Fruit fly (Drosophila melanogaster) whole organism, embryonic: ENCODE measurements around the gene CG5021.
A peak's percentile ranks its signal among the peaks of the same experiment; 100 is the strongest.

ENCODE experiments used
- ATbp ChIP-seq: fragments of 200-800 bp; sonication (Bioruptor generic); optimal IDR thresholded peaks from 2 replicates; lab custom pipeline; 2017; ENCODE audit warnings: missing biosample characterization, mild to moderate bottlenecking, missing genetic modification characterization, missing genetic modification reagents
- Ada2b ChIP-seq: fragments of 200-800 bp; sonication (Bioruptor generic); IDR thresholded peaks from 2 replicates; pipeline ENCODE4 v1.3.6; 2022; ENCODE audit warnings: missing biosample characterization, missing genetic modification characterization
- Atf-2 ChIP-seq: fragments of 200-800 bp; sonication (Bioruptor generic); optimal IDR thresholded peaks from 2 replicates; lab custom pipeline; 2016; ENCODE audit warnings: missing biosample characterization, missing genetic modification characterization
- Atf3 ChIP-seq: fragments of 200-800 bp; sonication (Bioruptor generic); optimal IDR thresholded peaks from 3 replicates; lab custom pipeline; 2016; ENCODE audit warnings: missing biosample characterization, missing genetic modification characterization
- BEAF-32 ChIP-seq: fragments of 200-800 bp; sonication (Bioruptor generic); optimal IDR thresholded peaks from 3 replicates; lab custom pipeline; 2017; ENCODE audit warnings: missing biosample characterization, missing genetic modification characterization, mild to moderate bottlenecking, moderate library complexity, missing genetic modification reagents
- CG10147 ChIP-seq: fragments of 200-800 bp; sonication (Bioruptor generic); optimal IDR thresholded peaks from 2 replicates; lab custom pipeline; 2019; ENCODE audit warnings: missing biosample characterization, mild to moderate bottlenecking, missing genetic modification characterization, moderate library complexity
- CG10366 ChIP-seq: fragments of 200-800 bp; sonication (Bioruptor generic); IDR thresholded peaks from 2 replicates; pipeline ENCODE4 v1.3.6; 2022; ENCODE audit warnings: missing biosample characterization, missing genetic modification characterization
- CG10654 ChIP-seq: fragments of 200-800 bp; sonication (Bioruptor generic); optimal IDR thresholded peaks from 2 replicates; lab custom pipeline; 2016; ENCODE audit warnings: missing biosample characterization, missing genetic modification characterization
- CG11247 ChIP-seq: fragments of 200-800 bp; sonication (Bioruptor generic); IDR thresholded peaks from 2 replicates; pipeline ENCODE4 v1.3.6; 2022; ENCODE audit warnings: missing biosample characterization, missing genetic modification characterization
- CG13624 ChIP-seq: fragments of 200-800 bp; sonication (Bioruptor generic); optimal IDR thresholded peaks from 2 replicates; lab custom pipeline; 2016; ENCODE audit warnings: missing biosample characterization, missing genetic modification characterization
- CG1647 ChIP-seq: fragments of 200-800 bp; sonication (Bioruptor generic); optimal IDR thresholded peaks from 3 replicates; lab custom pipeline; 2016; ENCODE audit warnings: missing biosample characterization, missing genetic modification characterization
- CG1832 ChIP-seq: fragments of 200-800 bp; sonication (Bioruptor generic); optimal IDR thresholded peaks from 2 replicates; lab custom pipeline; 2017; ENCODE audit warnings: missing biosample characterization, mild to moderate bottlenecking, missing genetic modification characterization, inconsistent platforms
- CG2116 ChIP-seq: fragments of 200-800 bp; sonication (Bioruptor generic); optimal IDR thresholded peaks from 3 replicates; lab custom pipeline; 2018; ENCODE audit warnings: missing biosample characterization, mild to moderate bottlenecking, missing genetic modification characterization
- CG3281 ChIP-seq: fragments of 200-800 bp; sonication (Bioruptor generic); optimal IDR thresholded peaks from 3 replicates; lab custom pipeline; 2017; ENCODE audit warnings: missing biosample characterization, mild to moderate bottlenecking, missing genetic modification characterization
- CG6683 ChIP-seq: fragments of 200-800 bp; sonication (Bioruptor generic); optimal IDR thresholded peaks from 2 replicates; lab custom pipeline; 2017; ENCODE audit warnings: missing biosample characterization, mild to moderate bottlenecking, missing genetic modification characterization, missing genetic modification reagents
- CG7271 ChIP-seq: fragments of 200-800 bp; sonication (Bioruptor generic); optimal IDR thresholded peaks from 2 replicates; lab custom pipeline; 2018; ENCODE audit warnings: missing biosample characterization, mild to moderate bottlenecking, missing genetic modification characterization, moderate library complexity
- CG8924 ChIP-seq: fragments of 200-800 bp; optimal IDR thresholded peaks from 3 replicates; lab custom pipeline; 2019; ENCODE audit warnings: missing biosample characterization, mild to moderate bottlenecking, missing genetic modification characterization, moderate library complexity
- CG9437 ChIP-seq: fragments of 200-800 bp; sonication (Bioruptor generic); optimal IDR thresholded peaks from 2 replicates; lab custom pipeline; 2018; ENCODE audit warnings: missing biosample characterization, mild to moderate bottlenecking, missing genetic modification characterization
- Camta ChIP-seq: fragments of 200-800 bp; sonication (Bioruptor generic); optimal IDR thresholded peaks from 2 replicates; lab custom pipeline; 2016; ENCODE audit warnings: missing biosample characterization, missing genetic modification characterization
- Dbx ChIP-seq: fragments of 200-800 bp; sonication (Bioruptor generic); IDR thresholded peaks from 3 replicates; pipeline ENCODE4 v1.3.6; 2022; ENCODE audit warnings: missing biosample characterization, missing genetic modification characterization
- HHEX ChIP-seq: fragments of 200-800 bp; sonication (Bioruptor generic); optimal IDR thresholded peaks from 3 replicates; lab custom pipeline; 2017; ENCODE audit warnings: missing biosample characterization, mild to moderate bottlenecking, missing genetic modification characterization, missing genetic modification reagents
- HLH4C ChIP-seq: fragments of 200-800 bp; sonication (Bioruptor generic); IDR thresholded peaks from 3 replicates; pipeline ENCODE4 v1.3.6; 2022; ENCODE audit warnings: missing biosample characterization, missing genetic modification characterization; ENCODE audit not compliant: partially characterized antibody
- HmgD ChIP-seq: fragments of 200-800 bp; sonication (Bioruptor generic); optimal IDR thresholded peaks from 3 replicates; lab custom pipeline; 2016; ENCODE audit warnings: missing biosample characterization, missing genetic modification characterization
- Lim3 ChIP-seq: fragments of 200-800 bp; sonication (Bioruptor generic); IDR thresholded peaks from 2 replicates; pipeline ENCODE4 v1.3.6; 2022; ENCODE audit warnings: missing biosample characterization, missing genetic modification characterization
- Lpt ChIP-seq: fragments of >200 bp; optimal IDR thresholded peaks from 2 replicates; lab custom pipeline; 2018; ENCODE audit warnings: missing biosample characterization, missing genetic modification characterization
- MESR4 ChIP-seq: fragments of 200-800 bp; sonication (Bioruptor generic); optimal IDR thresholded peaks from 2 replicates; lab custom pipeline; 2018; ENCODE audit warnings: missing biosample characterization, mild to moderate bottlenecking, missing genetic modification characterization, moderate library complexity
- NfI ChIP-seq: fragments of 200-800 bp; sonication (Bioruptor generic); optimal IDR thresholded peaks from 3 replicates; lab custom pipeline; 2018; ENCODE audit warnings: missing biosample characterization, mild to moderate bottlenecking, missing genetic modification characterization, moderate library complexity
- Scr ChIP-seq: fragments of 200-800 bp; sonication (Bioruptor generic); IDR thresholded peaks from 2 replicates; pipeline ENCODE4 v1.3.6; 2022; ENCODE audit warnings: missing biosample characterization, missing genetic modification characterization; ENCODE audit not compliant: partially characterized antibody
- Sox102F ChIP-seq: fragments of 200-800 bp; sonication (Bioruptor generic); optimal IDR thresholded peaks from 2 replicates; lab custom pipeline; 2018; ENCODE audit warnings: missing biosample characterization, mild to moderate bottlenecking, missing genetic modification characterization, moderate library complexity
- Usf ChIP-seq: fragments of 200-800 bp; sonication (Bioruptor generic); optimal IDR thresholded peaks from 2 replicates; lab custom pipeline; 2017; ENCODE audit warnings: missing genotype, missing biosample characterization, missing genetic modification characterization
- Xbp1 ChIP-seq: fragments of 200-800 bp; sonication (Bioruptor generic); optimal IDR thresholded peaks from 3 replicates; lab custom pipeline; 2016; ENCODE audit warnings: missing biosample characterization, mild to moderate bottlenecking, missing genetic modification characterization
- ap ChIP-seq: fragments of 200-800 bp; sonication (Bioruptor generic); IDR thresholded peaks from 2 replicates; pipeline ENCODE4 v1.3.6; 2022; ENCODE audit warnings: missing biosample characterization, missing genetic modification characterization
- ase ChIP-seq: fragments of 200-800 bp; sonication (Bioruptor generic); IDR thresholded peaks from 3 replicates; pipeline ENCODE4 v1.3.6; 2022; ENCODE audit warnings: missing biosample characterization, missing genetic modification characterization
- az2 ChIP-seq: fragments of 200-800 bp; sonication (Bioruptor generic); optimal IDR thresholded peaks from 3 replicates; lab custom pipeline; 2016; ENCODE audit warnings: missing biosample characterization, missing genetic modification characterization
- caup ChIP-seq: fragments of 200-800 bp; sonication (Bioruptor generic); optimal IDR thresholded peaks from 3 replicates; lab custom pipeline; 2017; ENCODE audit warnings: missing biosample characterization, mild to moderate bottlenecking, missing genetic modification characterization, moderate library complexity; ENCODE audit not compliant: severe bottlenecking
- chm ChIP-seq: fragments of 200-800 bp; sonication (Bioruptor generic); IDR thresholded peaks from 2 replicates; pipeline ENCODE4 v1.3.6; 2022; ENCODE audit warnings: missing biosample characterization, missing genetic modification characterization
- dan ChIP-seq: fragments of 200-800 bp; sonication (Bioruptor generic); IDR thresholded peaks from 2 replicates; pipeline ENCODE4 v1.3.6; 2022; ENCODE audit warnings: missing biosample characterization, missing genetic modification characterization
- dysf ChIP-seq: fragments of 200-800 bp; sonication (Bioruptor generic); IDR thresholded peaks from 3 replicates; pipeline ENCODE4 v1.3.6; 2022; ENCODE audit warnings: missing biosample characterization, missing genetic modification characterization
- gce ChIP-seq: fragments of 200-800 bp; sonication (Bioruptor generic); IDR thresholded peaks from 3 replicates; pipeline ENCODE4 v1.3.6; 2022; ENCODE audit warnings: missing biosample characterization, missing genetic modification characterization
- inv ChIP-seq: fragments of 200-800 bp; sonication (Bioruptor generic); IDR thresholded peaks from 2 replicates; pipeline ENCODE4 v1.3.6; 2022; ENCODE audit warnings: missing biosample characterization, missing genetic modification characterization; ENCODE audit not compliant: partially characterized antibody
- lbe ChIP-seq: fragments of 200-800 bp; sonication (Bioruptor generic); optimal IDR thresholded peaks from 2 replicates; lab custom pipeline; 2016; ENCODE audit warnings: missing biosample characterization, mild to moderate bottlenecking, missing genetic modification characterization
- lov ChIP-seq, 2 experiments: fragments of 200-800 bp in 1 of 2; fragments of >200 bp in 1 of 2; sonication (Bioruptor generic) in 1 of 2; IDR thresholded peaks in 1 of 2; optimal IDR thresholded peaks in 1 of 2; 2 replicates in 1 of 2; 3 replicates in 1 of 2; pipeline versions ENCODE4 v1.3.6 to Lab custom; 2017 to 2022; ENCODE audit warnings: missing biosample characterization in 1 of 2, missing genetic modification characterization in 1 of 2
- onecut ChIP-seq: fragments of 200-800 bp; sonication (Bioruptor generic); IDR thresholded peaks from 2 replicates; pipeline ENCODE4 v1.3.6; 2022; ENCODE audit warnings: missing biosample characterization, missing genetic modification characterization
- otp ChIP-seq: fragments of 200-800 bp; sonication (Bioruptor generic); IDR thresholded peaks from 3 replicates; pipeline ENCODE4, ENCODE4 v1.3.6; 2022; ENCODE audit warnings: missing biosample characterization, missing genetic modification characterization
- pan ChIP-seq, 4 experiments: fragments of >200 bp in 3 of 4; fragments of 200-800 bp in 1 of 4; sonication (Bioruptor generic) in 1 of 4; optimal IDR thresholded peaks in 3 of 4; IDR thresholded peaks in 1 of 4; 2 replicates each; pipeline versions ENCODE4 v1.3.6 to Lab custom; 2017 to 2022; ENCODE audit warnings: missing biosample characterization in 2 of 4, missing genetic modification characterization in 2 of 4, mixed read lengths in 1 of 4
- pita ChIP-seq: fragments of 200-800 bp; sonication (Bioruptor generic); optimal IDR thresholded peaks from 2 replicates; lab custom pipeline; 2017; ENCODE audit warnings: missing biosample characterization, mild to moderate bottlenecking, missing genetic modification characterization
- shn ChIP-seq: fragments of 200-800 bp; sonication (Bioruptor generic); optimal IDR thresholded peaks from 3 replicates; lab custom pipeline; 2016; ENCODE audit warnings: missing biosample characterization, missing genetic modification characterization
- sr ChIP-seq: fragments of 200-800 bp; sonication (Bioruptor generic); IDR thresholded peaks from 3 replicates; pipeline ENCODE4 v1.3.6; 2022; ENCODE audit warnings: missing biosample characterization, missing genetic modification characterization
- sug ChIP-seq: fragments of 200-800 bp; optimal IDR thresholded peaks from 2 replicates; lab custom pipeline; 2019; ENCODE audit warnings: missing biosample characterization, mild to moderate bottlenecking, missing genetic modification characterization, moderate library complexity
- yki ChIP-seq: fragments of >200 bp; optimal IDR thresholded peaks from 3 replicates; lab custom pipeline; 2018

Gene CG5021

dm6 chr3L:8920710-8921109, 45.9 kb upstream of the CG5021 start (continued):
- TF ChIP-seq Sox102F (GFP tag; lab: Kevin White, UChicago) (peak; percentile 85), CG2116 (GFP tag; lab: Kevin White, UChicago) (peak; percentile 13), Atf-2 (GFP tag; lab: Kevin White, UChicago) (no peak), sr (GFP tag; lab: Robert Waterston, UW) (no peak), CG10147 (GFP tag; lab: Kevin White, UChicago) (peak; percentile 74), ase (GFP tag; lab: Robert Waterston, UW) (peak; percentile 51; the same call in 1 of the 3 replicates), HLH4C (GFP tag; lab: Robert Waterston, UW) (no peak), caup (GFP tag; lab: Kevin White, UChicago) (peak; percentile 67), lbe (GFP tag; lab: Kevin White, UChicago) (no peak), onecut (GFP tag; lab: Robert Waterston, UW) (peak; percentile 53), HmgD (GFP tag; lab: Kevin White, UChicago) (no peak), Lpt (GFP tag; lab: Kevin White, UChicago) (no peak), MESR4 (GFP tag; lab: Kevin White, UChicago) (no peak), CG1832 (GFP tag; lab: Kevin White, UChicago) (no peak), gce (GFP tag; lab: Robert Waterston, UW) (peak; percentile 66; the same call in 1 of the 3 replicates), NfI (peak; percentile 44), lov (optimal IDR thresholded peaks at IDR 0.05; lab: Kevin White, UChicago) (no peak), lov (GFP tag; IDR thresholded peaks at IDR 0.05; lab: Robert Waterston, UW) (0 out of 3 replicates have a peak, but pooled peaks have one; percentile 50), chm (GFP tag; lab: Robert Waterston, UW) (no peak), Camta (peak; percentile 66), az2 (peak; percentile 52), CG1647 (GFP tag; lab: Kevin White, UChicago) (peak; percentile 12), CG13624 (GFP tag; lab: Kevin White, UChicago) (no peak), Dbx (peak; percentile 59; the same call in 1 of the 3 replicates), CG6683 (peak; percentile 29), ap (peak; percentile 76), yki (lab: Kevin White, UChicago) (no peak), Atf3 (GFP tag; lab: Kevin White, UChicago) (no peak), dysf (peak; percentile 85), Scr (GFP tag; lab: Robert Waterston, UW) (no peak), BEAF-32 (GFP tag; lab: Kevin White, UChicago) (no peak), CG3281 (GFP tag; lab: Kevin White, UChicago) (peak; percentile 66), Xbp1 (GFP tag; lab: Kevin White, UChicago) (peak; percentile 73), ATbp (GFP tag; lab: Kevin White, UChicago) (peak; percentile 71), CG10654 (GFP tag; lab: Kevin White, UChicago) (peak; percentile 46), CG11247 (GFP tag; lab: Robert Waterston, UW) (peak; percentile 52), CG9437 (GFP tag; lab: Kevin White, UChicago) (peak; percentile 17), sug (tag; lab: Kevin White, UChicago) (peak; percentile 28), pan (optimal IDR thresholded peaks at IDR 0.05; lab: Kevin White, UChicago) (no peak), pan (GFP tag; optimal IDR thresholded peaks at IDR 0.05 in 1 of 2, IDR thresholded peaks at IDR 0.05 in 1 of 2) (peak in 1 of 2 experiments; percentile 75), inv (GFP tag; lab: Robert Waterston, UW) (no peak), pita (GFP tag; lab: Kevin White, UChicago) (no peak), HHEX (GFP tag; lab: Kevin White, UChicago) (peak; percentile 71), otp (GFP tag; lab: Robert Waterston, UW) (peak; percentile 51; the same call in 2 of the 3 replicates), shn (GFP tag; lab: Kevin White, UChicago) (no peak), Ada2b (GFP tag; lab: Robert Waterston, UW) (peak; percentile 80), CG7271 (tag; lab: Kevin White, UChicago) (no peak), CG10366 (GFP tag; lab: Robert Waterston, UW) (peak; percentile 70), Lim3 (GFP tag; lab: Robert Waterston, UW) (no peak), dan (no peak), Usf (GFP tag; lab: Kevin White, UChicago) (no peak), CG8924 (tag; lab: Kevin White, UChicago) (peak; percentile 62)
